Worm (Caenorhabditis elegans): Measurements from ENCODE around the gene F54F12.2.

The F54F12.2 gene

ce11 chrIII:13000457-13000856 is 39.4 kb upstream of the F54F12.2 start, which contains the start of gene ZK1010.8:
Gene ZK1010.8 (minus strand): TSS chrIII:13000670.
- TF ChIP-seq fos-1 (tag; optimal IDR thresholded peaks at IDR 0.05), result peak; percentile 54
- no peak for TF ChIP-seq Y55F3AM.14 (GFP tag; optimal IDR thresholded peaks at IDR 0.05)

ce11 chrIII:13002098-13002497 is 37.7 kb upstream of the F54F12.2 start, which contains the start of gene ZK1010.10:
Gene ZK1010.10 (plus strand): TSS chrIII:13002383.
- TF ChIP-seq nhr-12 (tag; optimal IDR thresholded peaks at IDR 0.05), result no peak
- TF ChIP-seq nhr-23 (tag; optimal IDR thresholded peaks at IDR 0.05), result no peak
- TF ChIP-seq elt-3 (tag; optimal IDR thresholded peaks at IDR 0.05), result no peak
- no peak for TF ChIP-seq ama-1 (optimal IDR thresholded peaks at IDR 0.05)
- TF ChIP-seq Y55F3AM.14 (GFP tag; optimal IDR thresholded peaks at IDR 0.05), result no peak
- no peak for TF ChIP-seq nhr-21 (tag; optimal IDR thresholded peaks at IDR 0.05)
- peak; percentile 55 for TF ChIP-seq sem-4 (tag; optimal IDR thresholded peaks at IDR 0.05)
- TF ChIP-seq ZK546.5 (tag; optimal IDR thresholded peaks at IDR 0.05), result no peak
- peak; percentile 55 for TF ChIP-seq fos-1 (tag; optimal IDR thresholded peaks at IDR 0.05)
- TF ChIP-seq elt-1 (tag; optimal IDR thresholded peaks at IDR 0.05), result no peak
- TF ChIP-seq mbf-1 (tag; optimal IDR thresholded peaks at IDR 0.05), result no peak
- no peak for TF ChIP-seq blmp-1 (tag; optimal IDR thresholded peaks at IDR 0.05; ENCODE audit: insufficient read depth)
- peak; percentile 7 for TF ChIP-seq zag-1 (tag; optimal IDR thresholded peaks at IDR 0.05)
- no peak for TF ChIP-seq sma-3 (GFP tag; optimal IDR thresholded peaks at IDR 0.05)
- TF ChIP-seq lin-13 (GFP tag; optimal IDR thresholded peaks at IDR 0.05), result no peak
- TF ChIP-seq unc-39 (tag; optimal IDR thresholded peaks at IDR 0.05), result no peak
- TF ChIP-seq lin-39 (tag; optimal IDR thresholded peaks at IDR 0.05), result no peak
- no peak for TF ChIP-seq nhr-6 (tag; optimal IDR thresholded peaks at IDR 0.05)
- no peak for TF ChIP-seq sma-9 (GFP tag; optimal IDR thresholded peaks at IDR 0.05)
- TF ChIP-seq sma-9 (tag; optimal IDR thresholded peaks at IDR 0.05), result no peak
- TF ChIP-seq C34F6.9 (tag; optimal IDR thresholded peaks at IDR 0.05), result peak; percentile 69
- TF ChIP-seq nhr-77 (tag; optimal IDR thresholded peaks at IDR 0.05), result no peak
- TF ChIP-seq ztf-1 (GFP tag; conservative IDR thresholded peaks at IDR 0.05), result no peak
- TF ChIP-seq egl-27 (tag; optimal IDR thresholded peaks at IDR 0.05), result peak; percentile 18
- TF ChIP-seq crh-2 (tag; optimal IDR thresholded peaks at IDR 0.05), result peak; percentile 71
- TF ChIP-seq alr-1 (tag; optimal IDR thresholded peaks at IDR 0.05), result no peak
- no peak for TF ChIP-seq R02D3.7 (tag; optimal IDR thresholded peaks at IDR 0.05)
- no peak for TF ChIP-seq snpc-4 (tag; optimal IDR thresholded peaks at IDR 0.05)
- TF ChIP-seq dmd-4 (tag; optimal IDR thresholded peaks at IDR 0.05), result no peak
- TF ChIP-seq nhr-10 (tag; optimal IDR thresholded peaks at IDR 0.05), result no peak
- TF ChIP-seq mdl-1 (tag; optimal IDR thresholded peaks at IDR 0.05), result no peak
- TF ChIP-seq skn-1 (tag; optimal IDR thresholded peaks at IDR 0.05), result no peak
- TF ChIP-seq ceh-16 (tag; optimal IDR thresholded peaks at IDR 0.05), result no peak
- peak; percentile 30 for TF ChIP-seq F13H6.1 (tag; optimal IDR thresholded peaks at IDR 0.05)
- peak; percentile 14 for TF ChIP-seq gmeb-1 (tag; optimal IDR thresholded peaks at IDR 0.05)
- no peak for TF ChIP-seq ceh-82 (tag; optimal IDR thresholded peaks at IDR 0.05)
- TF ChIP-seq nhr-129 (tag; optimal IDR thresholded peaks at IDR 0.05), result peak; percentile 46
- TF ChIP-seq nhr-11 (tag; optimal IDR thresholded peaks at IDR 0.05), result no peak
- TF ChIP-seq nhr-25 (tag; optimal IDR thresholded peaks at IDR 0.05), result no peak
- no peak for TF ChIP-seq aly-2 (tag; optimal IDR thresholded peaks at IDR 0.05)
- TF ChIP-seq unc-55 (GFP tag; optimal IDR thresholded peaks at IDR 0.05), result peak; percentile 90
- TF ChIP-seq unc-62 (GFP tag; optimal IDR thresholded peaks at IDR 0.05), result no peak
- TF ChIP-seq lin-11 (tag; optimal IDR thresholded peaks at IDR 0.05), result no peak
- TF ChIP-seq mab-5 (tag; optimal IDR thresholded peaks at IDR 0.05), result peak; percentile 12
- no peak for TF ChIP-seq peb-1 (tag; optimal IDR thresholded peaks at IDR 0.05)
- TF ChIP-seq lsy-2 (tag; optimal IDR thresholded peaks at IDR 0.05), result peak in 1 of 2 experiments; percentile 70
- TF ChIP-seq nhr-237 (tag; optimal IDR thresholded peaks at IDR 0.05), result no peak
- TF ChIP-seq ztf-4 (tag; optimal IDR thresholded peaks at IDR 0.05), result no peak
- no peak for TF ChIP-seq ztf-11 (tag; optimal IDR thresholded peaks at IDR 0.05)

All from whole organism, L2 larva.